Worm (Caenorhabditis elegans) whole organism, L1 larva: ENCODE measurements around the gene B0507.7.

Experiments
- ceh-8 ChIP-seq: fragments of 200-800 bp; sonication (Bioruptor generic); optimal IDR thresholded peaks from 2 replicates; lab custom pipeline; 2018; ENCODE audit warnings: mild to moderate bottlenecking, missing genetic modification characterization, moderate library complexity, missing compliant biosample characterization
- dpl-1 ChIP-seq, 3 experiments: fragments of 150-350 bp in 2 of 3; sonication (generic microtip) in 1 of 3; optimal IDR thresholded peaks; 2 replicates each; lab custom pipeline; 2014 to 2017; ENCODE audit warnings: missing biosample characterization in 3 of 3, missing genetic modification characterization in 3 of 3, missing genetic modification reagents in 3 of 3
- fkh-10 ChIP-seq: sonication (generic microtip); optimal IDR thresholded peaks from 2 replicates; lab custom pipeline; 2017; ENCODE audit warnings: missing biosample characterization, missing genetic modification reagents, missing genetic modification characterization
- skn-1 ChIP-seq: fragments of 150-350 bp; optimal IDR thresholded peaks from 2 replicates; lab custom pipeline; 2014; ENCODE audit warnings: missing biosample characterization, missing genetic modification characterization

ce11 chrV:8768481-8768959, 10.0 kb upstream of the B0507.7 start, which contains the start of gene B0507.3:
- TF ChIP-seq ceh-8 = no peak
- no peak for TF ChIP-seq dpl-1 (GFP tag; optimal IDR thresholded peaks at IDR 0.05; lab: Kevin White, UChicago)
- no peak for TF ChIP-seq skn-1 (tag; lab: Kevin White, UChicago)
- TF ChIP-seq fkh-10 = no peak
